Fruit fly (Drosophila melanogaster) whole organism, embryonic: ENCODE data around the gene Oseg1.

ENCODE experiments used
- ATbp ChIP-seq: fragments of 200-800 bp; sonication (Bioruptor generic); optimal IDR thresholded peaks from 2 replicates; lab custom pipeline; 2017; ENCODE audit warnings: missing biosample characterization, mild to moderate bottlenecking, missing genetic modification characterization, missing genetic modification reagents
- C15 ChIP-seq: fragments of 200-800 bp; sonication (Bioruptor generic); IDR thresholded peaks from 3 replicates; pipeline ENCODE4 v1.3.6; 2022; ENCODE audit warnings: missing biosample characterization, missing genetic modification characterization
- CG10147 ChIP-seq: fragments of 200-800 bp; sonication (Bioruptor generic); optimal IDR thresholded peaks from 2 replicates; lab custom pipeline; 2019; ENCODE audit warnings: missing biosample characterization, mild to moderate bottlenecking, missing genetic modification characterization, moderate library complexity
- CG11085 ChIP-seq: fragments of 200-800 bp; sonication (Bioruptor generic); IDR thresholded peaks from 2 replicates; pipeline ENCODE4 v1.3.6; 2022; ENCODE audit warnings: missing biosample characterization, missing genetic modification characterization
- CG11695 ChIP-seq: fragments of 200-800 bp; sonication (Bioruptor generic); IDR thresholded peaks from 3 replicates; pipeline ENCODE4 v1.3.6; 2022; ENCODE audit warnings: missing biosample characterization, missing genetic modification characterization
- CG12104 ChIP-seq: fragments of 200-800 bp; sonication (Bioruptor generic); optimal IDR thresholded peaks from 3 replicates; lab custom pipeline; 2016; ENCODE audit warnings: missing biosample characterization, missing genetic modification characterization
- CG14014 ChIP-seq: fragments of 200-800 bp; sonication (Bioruptor generic); IDR thresholded peaks from 2 replicates; pipeline ENCODE4 v1.3.6; 2022; ENCODE audit warnings: missing biosample characterization, missing genetic modification characterization
- CG14667 ChIP-seq: fragments of 200-800 bp; sonication (Bioruptor generic); IDR thresholded peaks from 2 replicates; pipeline ENCODE4 v1.3.6; 2022; ENCODE audit warnings: missing biosample characterization, missing genetic modification characterization
- CG17328 ChIP-seq: fragments of 200-800 bp; sonication (Bioruptor generic); IDR thresholded peaks from 2 replicates; pipeline ENCODE4 v1.3.6; 2022; ENCODE audit warnings: missing biosample characterization, missing genetic modification characterization
- CG17802 ChIP-seq: fragments of 200-800 bp; sonication (Bioruptor generic); optimal IDR thresholded peaks from 2 replicates; lab custom pipeline; 2018; ENCODE audit warnings: missing biosample characterization, mild to moderate bottlenecking, missing genetic modification characterization, moderate library complexity
- CG2889 ChIP-seq: fragments of 200-800 bp; sonication (Bioruptor generic); IDR thresholded peaks from 3 replicates; pipeline ENCODE4 v1.3.6; 2022; ENCODE audit warnings: missing biosample characterization, missing genetic modification characterization
- CG33213 ChIP-seq: fragments of 200-800 bp; sonication (Bioruptor generic); optimal IDR thresholded peaks from 3 replicates; lab custom pipeline; 2016; ENCODE audit warnings: missing biosample characterization, missing genetic modification characterization
- CG4328 ChIP-seq: fragments of 200-800 bp; sonication (Bioruptor generic); optimal IDR thresholded peaks from 3 replicates; lab custom pipeline; 2017; ENCODE audit warnings: missing biosample characterization, missing genetic modification reagents, missing genetic modification characterization
- CG43689 ChIP-seq: fragments of 200-800 bp; sonication (Bioruptor generic); IDR thresholded peaks from 2 replicates; pipeline ENCODE4 v1.3.6; 2022; ENCODE audit warnings: missing biosample characterization, missing genetic modification characterization
- CG4617 ChIP-seq: fragments of 200-800 bp; sonication (Bioruptor generic); optimal IDR thresholded peaks from 3 replicates; lab custom pipeline; 2016; ENCODE audit warnings: missing biosample characterization, missing genetic modification characterization, borderline replicate concordance
- CG6765 ChIP-seq: fragments of 200-800 bp; sonication (Bioruptor generic); optimal IDR thresholded peaks from 3 replicates; lab custom pipeline; 2017; ENCODE audit warnings: missing biosample characterization, mild to moderate bottlenecking, missing genetic modification characterization
- CG6791 ChIP-seq: fragments of 200-800 bp; sonication (Bioruptor generic); IDR thresholded peaks from 3 replicates; pipeline ENCODE4 v1.3.6; 2022; ENCODE audit warnings: missing biosample characterization, missing genetic modification characterization; ENCODE audit not compliant: partially characterized antibody
- CG7357 ChIP-seq: fragments of 200-800 bp; sonication (Bioruptor generic); IDR thresholded peaks from 3 replicates; pipeline ENCODE4 v1.3.6; 2022; ENCODE audit warnings: missing biosample characterization, missing genetic modification characterization
- CG9609 ChIP-seq: fragments of 200-800 bp; sonication (Bioruptor generic); optimal IDR thresholded peaks from 3 replicates; lab custom pipeline; 2016; ENCODE audit warnings: missing biosample characterization, missing genetic modification characterization
- D19B ChIP-seq: fragments of 200-800 bp; sonication (Bioruptor generic); optimal IDR thresholded peaks from 2 replicates; lab custom pipeline; 2017; ENCODE audit warnings: missing biosample characterization, mild to moderate bottlenecking, missing genetic modification characterization
- Dek ChIP-seq: fragments of 200-800 bp; sonication (Bioruptor generic); optimal IDR thresholded peaks from 3 replicates; lab custom pipeline; 2019; ENCODE audit warnings: missing biosample characterization, mild to moderate bottlenecking, missing genetic modification characterization, moderate library complexity
- Fer2 ChIP-seq: fragments of 200-800 bp; sonication (Bioruptor generic); optimal IDR thresholded peaks from 2 replicates; lab custom pipeline; 2018; ENCODE audit warnings: missing biosample characterization, mild to moderate bottlenecking, missing genetic modification characterization, moderate library complexity
- Mad ChIP-seq: fragments of 200-800 bp; sonication (Bioruptor generic); optimal IDR thresholded peaks from 2 replicates; lab custom pipeline; 2016; ENCODE audit warnings: missing biosample characterization, missing genetic modification characterization
- Myb ChIP-seq: fragments of 200-800 bp; sonication (Bioruptor generic); optimal IDR thresholded peaks from 2 replicates; lab custom pipeline; 2016; ENCODE audit warnings: missing biosample characterization, missing genetic modification characterization
- Sox102F ChIP-seq: fragments of 200-800 bp; sonication (Bioruptor generic); optimal IDR thresholded peaks from 2 replicates; lab custom pipeline; 2018; ENCODE audit warnings: missing biosample characterization, mild to moderate bottlenecking, missing genetic modification characterization, moderate library complexity
- ac ChIP-seq: fragments of 200-800 bp; sonication (Bioruptor generic); optimal IDR thresholded peaks from 3 replicates; lab custom pipeline; 2017; ENCODE audit warnings: missing biosample characterization, mild to moderate bottlenecking, missing genetic modification characterization
- aop ChIP-seq: fragments of 200-800 bp; sonication (Bioruptor generic); IDR thresholded peaks from 2 replicates; pipeline ENCODE4 v1.3.6; 2022; ENCODE audit warnings: missing biosample characterization, missing genetic modification characterization
- ap ChIP-seq: fragments of 200-800 bp; sonication (Bioruptor generic); IDR thresholded peaks from 2 replicates; pipeline ENCODE4 v1.3.6; 2022; ENCODE audit warnings: missing biosample characterization, missing genetic modification characterization
- bbx ChIP-seq: fragments of 200-800 bp; sonication (Bioruptor generic); IDR thresholded peaks from 2 replicates; pipeline ENCODE4 v1.3.6; 2022; ENCODE audit warnings: missing biosample characterization, missing genetic modification characterization; ENCODE audit not compliant: partially characterized antibody
- cad ChIP-seq: fragments of >200 bp; optimal IDR thresholded peaks from 2 replicates; lab custom pipeline; 2017; ENCODE audit warnings: missing biosample characterization, missing genetic modification characterization
- crc ChIP-seq: fragments of 200-800 bp; sonication (Bioruptor generic); optimal IDR thresholded peaks from 2 replicates; lab custom pipeline; 2016; ENCODE audit warnings: missing biosample characterization, missing genetic modification characterization
- dan ChIP-seq: fragments of 200-800 bp; sonication (Bioruptor generic); IDR thresholded peaks from 2 replicates; pipeline ENCODE4 v1.3.6; 2022; ENCODE audit warnings: missing biosample characterization, missing genetic modification characterization
- eve ChIP-seq, 2 experiments: fragments of >200 bp; optimal IDR thresholded peaks; 2 replicates each; lab custom pipeline; 2017; ENCODE audit warnings: missing biosample characterization in 2 of 2, missing genetic modification characterization in 2 of 2
- eyg ChIP-seq: fragments of 200-800 bp; sonication (Bioruptor generic); optimal IDR thresholded peaks from 3 replicates; lab custom pipeline; 2016; ENCODE audit warnings: missing biosample characterization, missing genetic modification characterization
- fd96Cb ChIP-seq: fragments of 200-800 bp; sonication (Bioruptor generic); optimal IDR thresholded peaks from 2 replicates; lab custom pipeline; 2018; ENCODE audit warnings: missing biosample characterization, mild to moderate bottlenecking, missing genetic modification characterization, moderate library complexity
- grn ChIP-seq: fragments of 200-800 bp; sonication (Bioruptor generic); optimal IDR thresholded peaks from 3 replicates; lab custom pipeline; 2017; ENCODE audit warnings: missing biosample characterization, missing genetic modification characterization
- h ChIP-seq: fragments of >200 bp; optimal IDR thresholded peaks from 2 replicates; lab custom pipeline; 2017
- hb ChIP-seq: fragments of 200-800 bp; sonication (Bioruptor generic); IDR thresholded peaks from 3 replicates; pipeline ENCODE4 v1.3.6; 2022; ENCODE audit warnings: missing biosample characterization, missing genetic modification characterization; ENCODE audit not compliant: partially characterized antibody
- insv ChIP-seq, 2 experiments: fragments of 200-800 bp; sonication (Bioruptor generic); optimal IDR thresholded peaks; 3 replicates each; lab custom pipeline; 2016 to 2018; ENCODE audit warnings: missing biosample characterization in 2 of 2, missing genetic modification characterization in 2 of 2
- jigr1 ChIP-seq: fragments of 200-800 bp; sonication (Bioruptor generic); IDR thresholded peaks from 3 replicates; pipeline ENCODE4 v1.3.6; 2022; ENCODE audit warnings: missing biosample characterization, missing genetic modification characterization
- onecut ChIP-seq: fragments of 200-800 bp; sonication (Bioruptor generic); IDR thresholded peaks from 2 replicates; pipeline ENCODE4 v1.3.6; 2022; ENCODE audit warnings: missing biosample characterization, missing genetic modification characterization
- ranshi ChIP-seq: fragments of 200-800 bp; sonication (Bioruptor generic); IDR thresholded peaks from 2 replicates; pipeline ENCODE4 v1.3.6; 2022; ENCODE audit warnings: missing biosample characterization, missing genetic modification characterization
- sd ChIP-seq: fragments of 200-800 bp; sonication (Bioruptor generic); optimal IDR thresholded peaks from 3 replicates; lab custom pipeline; 2018; ENCODE audit warnings: missing biosample characterization, mild to moderate bottlenecking, missing genetic modification characterization, moderate library complexity
- sens-2 ChIP-seq: fragments of 200-800 bp; sonication (Bioruptor generic); IDR thresholded peaks from 2 replicates; pipeline ENCODE4 v1.3.6; 2022; ENCODE audit warnings: missing biosample characterization, missing genetic modification characterization
- shn ChIP-seq: fragments of 200-800 bp; sonication (Bioruptor generic); optimal IDR thresholded peaks from 3 replicates; lab custom pipeline; 2016; ENCODE audit warnings: missing biosample characterization, missing genetic modification characterization
- sob ChIP-seq: fragments of 200-800 bp; sonication (Bioruptor generic); IDR thresholded peaks from 2 replicates; pipeline ENCODE4 v1.3.6; 2022; ENCODE audit warnings: missing biosample characterization, missing genetic modification characterization
- ttk ChIP-seq: fragments of 200-800 bp; sonication (Bioruptor generic); IDR thresholded peaks from 2 replicates; pipeline ENCODE4 v2.1.2; 2022; ENCODE audit warnings: missing biosample characterization, missing genetic modification characterization
- unc-4 ChIP-seq: fragments of 200-800 bp; sonication (Bioruptor generic); IDR thresholded peaks from 2 replicates; pipeline ENCODE4 v1.3.6; 2022; ENCODE audit warnings: missing biosample characterization, missing genetic modification characterization; ENCODE audit not compliant: partially characterized antibody
- zf30C ChIP-seq: fragments of 200-800 bp; sonication (Bioruptor generic); optimal IDR thresholded peaks from 3 replicates; lab custom pipeline; 2018; ENCODE audit warnings: missing biosample characterization, mild to moderate bottlenecking, missing genetic modification characterization
- zfh2 ChIP-seq: fragments of 200-800 bp; sonication (Bioruptor generic); optimal IDR thresholded peaks from 2 replicates; lab custom pipeline; 2016; ENCODE audit warnings: missing biosample characterization, missing genetic modification characterization

Gene Oseg1

dm6 chr3L:8457866-8458766 lies 45.5 kb upstream of the Oseg1 start (continued):
- no peak for TF ChIP-seq CG6791
- TF ChIP-seq aop (GFP tag; lab: Robert Waterston, UW) = peak; percentile 91
- peak; percentile 97 for TF ChIP-seq CG4617 (GFP tag; lab: Kevin White, UChicago)
- peak; percentile 95 for TF ChIP-seq CG2889 (GFP tag; lab: Robert Waterston, UW)
- TF ChIP-seq CG10147 (GFP tag; lab: Kevin White, UChicago) = peak; percentile 98
- no peak for TF ChIP-seq hb (GFP tag; lab: Robert Waterston, UW)
- peak; percentile 94 for TF ChIP-seq C15 (GFP tag; lab: Robert Waterston, UW)
- TF ChIP-seq CG7357 (GFP tag; lab: Robert Waterston, UW) = peak; percentile 91
- TF ChIP-seq Mad (GFP tag; lab: Kevin White, UChicago) = peak; percentile 97
- peak; percentile 92 for TF ChIP-seq CG11085
- peak; percentile 97 for TF ChIP-seq sob (GFP tag; lab: Robert Waterston, UW)
- TF ChIP-seq jigr1 (GFP tag; lab: Robert Waterston, UW) = peak; percentile 96
- TF ChIP-seq onecut (GFP tag; lab: Robert Waterston, UW) = peak; percentile 95
- TF ChIP-seq CG4328 (GFP tag; lab: Kevin White, UChicago) = peak; percentile 95
- TF ChIP-seq CG9609 (GFP tag; lab: Kevin White, UChicago) = peak; percentile 96
- TF ChIP-seq Sox102F (GFP tag; lab: Kevin White, UChicago) = peak; percentile 100
- TF ChIP-seq eve (GFP tag; optimal IDR thresholded peaks at IDR 0.05; lab: Kevin White, UChicago) = no peak
- TF ChIP-seq sd (tag; lab: Kevin White, UChicago) = peak; percentile 99
- TF ChIP-seq CG33213 (GFP tag; lab: Kevin White, UChicago) = peak; percentile 97
- TF ChIP-seq Fer2 (tag; lab: Kevin White, UChicago) = peak; percentile 89
- peak; percentile 51 for TF ChIP-seq bbx (GFP tag; lab: Robert Waterston, UW)
- TF ChIP-seq CG43689 (GFP tag; lab: Robert Waterston, UW) = peak; percentile 95
- peak; percentile 89 for TF ChIP-seq CG17802 (tag; lab: Kevin White, UChicago)
- TF ChIP-seq shn = peak; percentile 95
- TF ChIP-seq CG12104 (GFP tag; lab: Kevin White, UChicago) = peak; percentile 98
- peak; percentile 98 for TF ChIP-seq CG14014 (GFP tag; lab: Robert Waterston, UW)
- peak; percentile 98 for TF ChIP-seq ttk (GFP tag; lab: Robert Waterston, UW)
- peak; percentile 99 for TF ChIP-seq fd96Cb
- peak; percentile 95 for TF ChIP-seq eyg (GFP tag; lab: Kevin White, UChicago)
- TF ChIP-seq CG11695 (GFP tag; lab: Robert Waterston, UW) = peak; percentile 98
- peak; percentile 96 for TF ChIP-seq CG6765 (GFP tag; lab: Kevin White, UChicago)
- peak; percentile 98 for TF ChIP-seq ranshi
- TF ChIP-seq ap = peak; percentile 97
- TF ChIP-seq CG14667 (GFP tag; lab: Robert Waterston, UW) = peak; percentile 96
- TF ChIP-seq zfh2 (GFP tag; lab: Kevin White, UChicago) = peak; percentile 93
- peak; percentile 97 for TF ChIP-seq crc (GFP tag; lab: Kevin White, UChicago)
- no peak for TF ChIP-seq cad (GFP tag; lab: Kevin White, UChicago)
- TF ChIP-seq ac (GFP tag; lab: Kevin White, UChicago) = peak; percentile 94
- peak; percentile 23 to 80 for TF ChIP-seq insv (GFP tag; optimal IDR thresholded peaks at IDR 0.05; lab: Kevin White, UChicago)
- TF ChIP-seq sens-2 (GFP tag; lab: Robert Waterston, UW) = peak; percentile 97
- no peak for TF ChIP-seq h (lab: Kevin White, UChicago)
- peak; percentile 93 for TF ChIP-seq grn (GFP tag; lab: Kevin White, UChicago)
- TF ChIP-seq ATbp (GFP tag; lab: Kevin White, UChicago) = peak; percentile 99
- TF ChIP-seq dan (GFP tag; lab: Robert Waterston, UW) = peak; percentile 88
- peak; percentile 98 for TF ChIP-seq Dek (tag; lab: Kevin White, UChicago)
- peak; percentile 88 for TF ChIP-seq D19B (GFP tag; lab: Kevin White, UChicago)
- TF ChIP-seq Myb (GFP tag; lab: Kevin White, UChicago) = peak; percentile 87
- TF ChIP-seq unc-4 (GFP tag; lab: Robert Waterston, UW) = no peak
- TF ChIP-seq zf30C (GFP tag; lab: Kevin White, UChicago) = peak; percentile 95
- peak; percentile 99 for TF ChIP-seq CG17328 (GFP tag; lab: Robert Waterston, UW)
